Fruit fly (Drosophila melanogaster) whole organism, embryonic: ENCODE measurements around the gene CG14273.

ENCODE experiments used
- Abd-B ChIP-seq: fragments of 200-800 bp; sonication (Bioruptor generic); optimal IDR thresholded peaks from 2 replicates; lab custom pipeline; 2018; ENCODE audit warnings: missing biosample characterization, mild to moderate bottlenecking, missing genetic modification characterization, moderate library complexity
- Antp ChIP-seq: fragments of 200-800 bp; sonication (Bioruptor generic); optimal IDR thresholded peaks from 3 replicates; lab custom pipeline; 2016; ENCODE audit warnings: missing biosample characterization, missing genetic modification characterization
- Atf3 ChIP-seq: fragments of 200-800 bp; sonication (Bioruptor generic); optimal IDR thresholded peaks from 3 replicates; lab custom pipeline; 2016; ENCODE audit warnings: missing biosample characterization, missing genetic modification characterization
- CG12769 ChIP-seq: fragments of 200-800 bp; sonication (Bioruptor generic); optimal IDR thresholded peaks from 2 replicates; lab custom pipeline; 2019; ENCODE audit warnings: missing biosample characterization, mild to moderate bottlenecking, missing genetic modification characterization, moderate library complexity
- CG13424 ChIP-seq: fragments of 200-800 bp; sonication (Bioruptor generic); optimal IDR thresholded peaks from 2 replicates; lab custom pipeline; 2019; ENCODE audit warnings: missing biosample characterization, mild to moderate bottlenecking, missing genetic modification characterization, moderate library complexity
- CG14860 ChIP-seq: fragments of 200-800 bp; sonication (Bioruptor generic); IDR thresholded peaks from 3 replicates; pipeline ENCODE4 v1.3.6; 2022; ENCODE audit warnings: missing biosample characterization, missing genetic modification characterization; ENCODE audit not compliant: partially characterized antibody
- CG15514 ChIP-seq: fragments of 200-800 bp; sonication (Bioruptor generic); optimal IDR thresholded peaks from 3 replicates; lab custom pipeline; 2017; ENCODE audit warnings: missing biosample characterization, missing genetic modification characterization, mild to moderate bottlenecking, moderate library complexity, missing genetic modification reagents
- CG15601 ChIP-seq: fragments of 200-800 bp; sonication (Bioruptor generic); optimal IDR thresholded peaks from 3 replicates; lab custom pipeline; 2019; ENCODE audit warnings: missing biosample characterization, mild to moderate bottlenecking, missing genetic modification characterization, moderate library complexity
- CG16863 ChIP-seq: fragments of 200-800 bp; sonication (Bioruptor generic); optimal IDR thresholded peaks from 3 replicates; lab custom pipeline; 2016; ENCODE audit warnings: missing biosample characterization, missing genetic modification characterization
- CG2120 ChIP-seq: fragments of 200-800 bp; sonication (Bioruptor generic); optimal IDR thresholded peaks from 3 replicates; lab custom pipeline; 2016; ENCODE audit warnings: missing biosample characterization, missing genetic modification characterization
- CG30020 ChIP-seq: fragments of 200-800 bp; optimal IDR thresholded peaks from 2 replicates; lab custom pipeline; 2019; ENCODE audit warnings: missing biosample characterization, mild to moderate bottlenecking, missing genetic modification characterization, moderate library complexity
- CG32772 ChIP-seq: fragments of 200-800 bp; sonication (Bioruptor generic); IDR thresholded peaks from 2 replicates; pipeline ENCODE4 v1.3.6; 2022; ENCODE audit warnings: missing biosample characterization, missing genetic modification characterization
- CG6854 ChIP-seq: fragments of 200-800 bp; sonication (Bioruptor generic); optimal IDR thresholded peaks from 3 replicates; lab custom pipeline; 2017; ENCODE audit warnings: missing biosample characterization, mild to moderate bottlenecking, missing genetic modification characterization
- CG7745 ChIP-seq: fragments of 200-800 bp; sonication (Bioruptor generic); optimal IDR thresholded peaks from 2 replicates; lab custom pipeline; 2018; ENCODE audit warnings: missing biosample characterization, mild to moderate bottlenecking, missing genetic modification characterization, moderate library complexity
- CG7963 ChIP-seq: fragments of 200-800 bp; sonication (Bioruptor generic); IDR thresholded peaks from 3 replicates; pipeline ENCODE4 v1.3.6; 2022; ENCODE audit warnings: missing biosample characterization, missing genetic modification characterization; ENCODE audit not compliant: partially characterized antibody
- CG8478 ChIP-seq: fragments of >200 bp; optimal IDR thresholded peaks from 2 replicates; lab custom pipeline; 2018
- Dbx ChIP-seq: fragments of 200-800 bp; sonication (Bioruptor generic); IDR thresholded peaks from 3 replicates; pipeline ENCODE4 v1.3.6; 2022; ENCODE audit warnings: missing biosample characterization, missing genetic modification characterization
- Deaf1 ChIP-seq: fragments of 200-800 bp; optimal IDR thresholded peaks from 3 replicates; lab custom pipeline; 2019; ENCODE audit warnings: missing biosample characterization, mild to moderate bottlenecking, missing genetic modification characterization, moderate library complexity
- Dll ChIP-seq: fragments of 200-800 bp; sonication (Bioruptor generic); IDR thresholded peaks from 4 replicates; pipeline ENCODE4 v1.3.6; 2022; ENCODE audit warnings: missing biosample characterization, missing genetic modification characterization; ENCODE audit not compliant: partially characterized antibody
- HmgD ChIP-seq: fragments of 200-800 bp; sonication (Bioruptor generic); optimal IDR thresholded peaks from 3 replicates; lab custom pipeline; 2016; ENCODE audit warnings: missing biosample characterization, missing genetic modification characterization
- Hr3 ChIP-seq: fragments of 200-800 bp; sonication (Bioruptor generic); optimal IDR thresholded peaks from 3 replicates; lab custom pipeline; 2016; ENCODE audit warnings: missing biosample characterization, missing genetic modification characterization
- Hr39 ChIP-seq: fragments of >200 bp; optimal IDR thresholded peaks from 2 replicates; lab custom pipeline; 2017
- NC2β ChIP-seq: fragments of 200-800 bp; sonication (Bioruptor generic); optimal IDR thresholded peaks from 2 replicates; lab custom pipeline; 2016; ENCODE audit warnings: missing biosample characterization, missing genetic modification characterization
- NFAT ChIP-seq: fragments of 200-800 bp; sonication (Bioruptor generic); IDR thresholded peaks from 2 replicates; pipeline ENCODE4 v1.3.6; 2022; ENCODE audit warnings: missing biosample characterization, missing genetic modification characterization
- NfI ChIP-seq: fragments of 200-800 bp; sonication (Bioruptor generic); optimal IDR thresholded peaks from 3 replicates; lab custom pipeline; 2018; ENCODE audit warnings: missing biosample characterization, mild to moderate bottlenecking, missing genetic modification characterization, moderate library complexity
- Rx ChIP-seq: fragments of 200-800 bp; sonication (Bioruptor generic); IDR thresholded peaks from 2 replicates; pipeline ENCODE4 v1.3.6; 2022; ENCODE audit warnings: missing biosample characterization, missing genetic modification characterization
- Side ChIP-seq: fragments of 200-800 bp; sonication (Bioruptor generic); optimal IDR thresholded peaks from 2 replicates; lab custom pipeline; 2016; ENCODE audit warnings: missing biosample characterization, missing genetic modification characterization
- Tbp ChIP-seq: fragments of >200 bp; optimal IDR thresholded peaks from 2 replicates; lab custom pipeline; 2018; ENCODE audit warnings: missing biosample characterization, missing genetic modification characterization
- ab ChIP-seq: fragments of 200-800 bp; sonication (Bioruptor generic); optimal IDR thresholded peaks from 2 replicates; lab custom pipeline; 2016; ENCODE audit warnings: missing biosample characterization, missing genetic modification characterization
- al ChIP-seq: fragments of 200-800 bp; sonication (Bioruptor generic); IDR thresholded peaks from 2 replicates; pipeline ENCODE4 v1.3.6; 2022; ENCODE audit warnings: missing biosample characterization, missing genetic modification characterization
- ara ChIP-seq: fragments of 200-800 bp; sonication (Bioruptor generic); IDR thresholded peaks from 2 replicates; pipeline ENCODE4 v1.3.6; 2022; ENCODE audit warnings: missing biosample characterization, missing genetic modification characterization
- bigmax ChIP-seq: fragments of 200-800 bp; sonication (Bioruptor generic); optimal IDR thresholded peaks from 2 replicates; lab custom pipeline; 2018; ENCODE audit warnings: missing biosample characterization, mild to moderate bottlenecking, missing genetic modification characterization
- bsh ChIP-seq, 2 experiments: fragments of 200-800 bp; sonication (Bioruptor generic); optimal IDR thresholded peaks; 2 replicates each; lab custom pipeline; 2017 to 2018; ENCODE audit warnings: mild to moderate bottlenecking in 2 of 2, missing biosample characterization in 2 of 2, missing genetic modification characterization in 2 of 2, moderate library complexity in 1 of 2
- dmrt11E ChIP-seq: fragments of 200-800 bp; sonication (Bioruptor generic); optimal IDR thresholded peaks from 3 replicates; lab custom pipeline; 2018; ENCODE audit warnings: missing biosample characterization, mild to moderate bottlenecking, missing genetic modification characterization, moderate library complexity
- eyg ChIP-seq: fragments of 200-800 bp; sonication (Bioruptor generic); optimal IDR thresholded peaks from 3 replicates; lab custom pipeline; 2016; ENCODE audit warnings: missing biosample characterization, missing genetic modification characterization
- gem ChIP-seq: fragments of 200-800 bp; sonication (Bioruptor generic); optimal IDR thresholded peaks from 2 replicates; lab custom pipeline; 2019; ENCODE audit warnings: missing biosample characterization, mild to moderate bottlenecking, missing genetic modification characterization, moderate library complexity
- lbe ChIP-seq: fragments of 200-800 bp; sonication (Bioruptor generic); optimal IDR thresholded peaks from 2 replicates; lab custom pipeline; 2016; ENCODE audit warnings: missing biosample characterization, mild to moderate bottlenecking, missing genetic modification characterization
- nerfin-2 ChIP-seq: fragments of 200-800 bp; sonication (Bioruptor generic); IDR thresholded peaks from 2 replicates; pipeline ENCODE4 v1.3.6; 2022; ENCODE audit warnings: missing biosample characterization, missing genetic modification characterization; ENCODE audit not compliant: partially characterized antibody
- nom ChIP-seq: fragments of 200-800 bp; sonication (Bioruptor generic); optimal IDR thresholded peaks from 2 replicates; lab custom pipeline; 2017; ENCODE audit warnings: missing biosample characterization, missing genetic modification characterization, mild to moderate bottlenecking, moderate library complexity, missing genetic modification reagents
- pan ChIP-seq, 4 experiments: fragments of >200 bp in 3 of 4; fragments of 200-800 bp in 1 of 4; sonication (Bioruptor generic) in 1 of 4; optimal IDR thresholded peaks in 3 of 4; IDR thresholded peaks in 1 of 4; 2 replicates each; pipeline versions ENCODE4 v1.3.6 to Lab custom; 2017 to 2022; ENCODE audit warnings: missing biosample characterization in 2 of 4, missing genetic modification characterization in 2 of 4, mixed read lengths in 1 of 4
- phol ChIP-seq: fragments of 200-800 bp; sonication (Bioruptor generic); optimal IDR thresholded peaks from 3 replicates; lab custom pipeline; 2018; ENCODE audit warnings: missing biosample characterization, mild to moderate bottlenecking, missing genetic modification characterization, moderate library complexity
- row ChIP-seq: fragments of 200-800 bp; sonication (Bioruptor generic); IDR thresholded peaks from 3 replicates; pipeline ENCODE4 v1.3.6; 2022; ENCODE audit warnings: missing biosample characterization, missing genetic modification characterization
- run ChIP-seq: fragments of 200-800 bp; sonication (Bioruptor generic); optimal IDR thresholded peaks from 3 replicates; lab custom pipeline; 2018; ENCODE audit warnings: missing biosample characterization, mild to moderate bottlenecking, missing genetic modification characterization
- sim ChIP-seq: fragments of 200-800 bp; sonication (Bioruptor generic); IDR thresholded peaks from 2 replicates; pipeline ENCODE4 v1.3.6; 2022; ENCODE audit warnings: missing biosample characterization, missing genetic modification characterization
- sug ChIP-seq: fragments of 200-800 bp; optimal IDR thresholded peaks from 2 replicates; lab custom pipeline; 2019; ENCODE audit warnings: missing biosample characterization, mild to moderate bottlenecking, missing genetic modification characterization, moderate library complexity
- twi ChIP-seq: fragments of 200-800 bp; optimal IDR thresholded peaks from 2 replicates; lab custom pipeline; 2019; ENCODE audit warnings: missing biosample characterization, mild to moderate bottlenecking, missing genetic modification characterization, moderate library complexity
- zen2 ChIP-seq: fragments of 200-800 bp; sonication (Bioruptor generic); IDR thresholded peaks from 3 replicates; pipeline ENCODE4 v1.3.6; 2022; ENCODE audit warnings: missing biosample characterization, missing genetic modification characterization; ENCODE audit not compliant: partially characterized antibody
- zfh2 ChIP-seq: fragments of 200-800 bp; sonication (Bioruptor generic); optimal IDR thresholded peaks from 2 replicates; lab custom pipeline; 2016; ENCODE audit warnings: missing biosample characterization, missing genetic modification characterization

CG14273 gene

dm6 chr2L:8365701-8366643 lies 23.5 kb downstream of the CG14273 start, which contains the start of gene Pp2A-29B (continued):
- TF ChIP-seq Hr3 (peak; percentile 51), zen2 (GFP tag; lab: Robert Waterston, UW) (peak; percentile 98), Abd-B (GFP tag; lab: Kevin White, UChicago) (peak; percentile 46), ab (GFP tag; lab: Kevin White, UChicago) (no peak), Deaf1 (tag; lab: Kevin White, UChicago) (peak; percentile 7), Atf3 (GFP tag; lab: Kevin White, UChicago) (peak; percentile 0), sug (tag; lab: Kevin White, UChicago) (peak; percentile 59), row (GFP tag; lab: Robert Waterston, UW) (peak; percentile 85), pan (optimal IDR thresholded peaks at IDR 0.05; lab: Kevin White, UChicago) (no peak), pan (GFP tag; optimal IDR thresholded peaks at IDR 0.05 in 1 of 2, IDR thresholded peaks at IDR 0.05 in 1 of 2) (no peak), CG7745 (no peak), CG8478 (lab: Kevin White, UChicago) (peak; percentile 84), ara (GFP tag; lab: Robert Waterston, UW) (no peak), CG30020 (tag; lab: Kevin White, UChicago) (peak; percentile 71), Tbp (GFP tag; lab: Kevin White, UChicago) (no peak), gem (tag; lab: Kevin White, UChicago) (peak; percentile 48), Dll (peak; percentile 100), nom (GFP tag; lab: Kevin White, UChicago) (no peak), run (no peak), bigmax (GFP tag; lab: Kevin White, UChicago) (no peak), Antp (GFP tag; lab: Kevin White, UChicago) (no peak), lbe (peak; percentile 41), CG6854 (no peak), CG13424 (tag; lab: Kevin White, UChicago) (no peak), bsh (GFP tag; optimal IDR thresholded peaks at IDR 0.05; lab: Kevin White, UChicago) (no peak), twi (tag; lab: Kevin White, UChicago) (peak; percentile 25), sim (GFP tag; lab: Robert Waterston, UW) (no peak), NfI (GFP tag; lab: Kevin White, UChicago) (peak; percentile 15), Dbx (peak; percentile 69), CG7963 (GFP tag; lab: Robert Waterston, UW) (peak; percentile 95), dmrt11E (tag; lab: Kevin White, UChicago) (peak; percentile 46), Hr39 (lab: Kevin White, UChicago) (no peak), CG15514 (GFP tag; lab: Kevin White, UChicago) (peak; percentile 42), NFAT (GFP tag; lab: Robert Waterston, UW) (no peak), CG15601 (tag; lab: Kevin White, UChicago) (peak; percentile 56), CG12769 (no peak), zfh2 (GFP tag; lab: Kevin White, UChicago) (peak; percentile 29), Side (GFP tag; lab: Kevin White, UChicago) (no peak), nerfin-2 (GFP tag; lab: Robert Waterston, UW) (peak; percentile 98), CG16863 (GFP tag; lab: Kevin White, UChicago) (no peak), CG32772 (GFP tag; lab: Robert Waterston, UW) (no peak), eyg (GFP tag; lab: Kevin White, UChicago) (no peak), Rx (GFP tag; lab: Robert Waterston, UW) (no peak), HmgD (GFP tag; lab: Kevin White, UChicago) (no peak), NC2β (GFP tag; lab: Kevin White, UChicago) (no peak), CG2120 (GFP tag; lab: Kevin White, UChicago) (peak; percentile 19), al (GFP tag; lab: Robert Waterston, UW) (no peak), CG14860 (GFP tag; lab: Robert Waterston, UW) (peak; percentile 100), phol (tag; lab: Kevin White, UChicago) (peak; percentile 92)
